Fruit fly (Drosophila melanogaster) whole organism, embryonic: Measurements from ENCODE around the gene NFAT.

Source experiments
- Adf1 ChIP-seq: fragments of 200-800 bp; sonication (Bioruptor generic); IDR thresholded peaks from 2 replicates; pipeline ENCODE4 v1.3.6; 2022; ENCODE audit warnings: missing biosample characterization, missing genetic modification characterization
- Antp ChIP-seq: fragments of 200-800 bp; sonication (Bioruptor generic); optimal IDR thresholded peaks from 3 replicates; lab custom pipeline; 2016; ENCODE audit warnings: missing biosample characterization, missing genetic modification characterization
- Blimp-1 ChIP-seq: fragments of 200-800 bp; sonication (Bioruptor generic); optimal IDR thresholded peaks from 3 replicates; lab custom pipeline; 2018; ENCODE audit warnings: missing biosample characterization, missing genetic modification characterization, mild to moderate bottlenecking, moderate library complexity, missing genetic modification reagents
- BtbVII ChIP-seq: fragments of 200-800 bp; sonication (Bioruptor generic); optimal IDR thresholded peaks from 3 replicates; lab custom pipeline; 2017; ENCODE audit warnings: missing biosample characterization, mild to moderate bottlenecking, missing genetic modification characterization
- CG11504 ChIP-seq: fragments of 200-800 bp; sonication (Bioruptor generic); optimal IDR thresholded peaks from 3 replicates; lab custom pipeline; 2019; ENCODE audit warnings: missing biosample characterization, mild to moderate bottlenecking, missing genetic modification characterization, moderate library complexity
- CG13123 ChIP-seq: fragments of 200-800 bp; sonication (Bioruptor generic); optimal IDR thresholded peaks from 2 replicates; lab custom pipeline; 2016; ENCODE audit warnings: missing biosample characterization, missing genetic modification characterization
- CG14441 ChIP-seq: fragments of 200-800 bp; sonication (Bioruptor generic); IDR thresholded peaks from 2 replicates; pipeline ENCODE4 v1.3.6; 2022; ENCODE audit warnings: missing biosample characterization, missing genetic modification characterization
- CG15011 ChIP-seq: fragments of 200-800 bp; sonication (Bioruptor generic); optimal IDR thresholded peaks from 3 replicates; lab custom pipeline; 2018; ENCODE audit warnings: missing biosample characterization, mild to moderate bottlenecking, missing genetic modification characterization
- CG17186 ChIP-seq: fragments of 200-800 bp; sonication (Bioruptor generic); optimal IDR thresholded peaks from 3 replicates; lab custom pipeline; 2017; ENCODE audit warnings: missing biosample characterization, missing genetic modification reagents, missing genetic modification characterization
- CG17361 ChIP-seq: fragments of 200-800 bp; sonication (Bioruptor generic); IDR thresholded peaks from 3 replicates; pipeline ENCODE4 v1.3.6; 2022; ENCODE audit warnings: missing biosample characterization, missing genetic modification characterization
- CG1792 ChIP-seq: fragments of 200-800 bp; sonication (Bioruptor generic); optimal IDR thresholded peaks from 2 replicates; lab custom pipeline; 2016; ENCODE audit warnings: missing biosample characterization, missing genetic modification characterization
- CG18599 ChIP-seq: fragments of 200-800 bp; sonication (Bioruptor generic); optimal IDR thresholded peaks from 3 replicates; lab custom pipeline; 2017; ENCODE audit warnings: missing biosample characterization, missing genetic modification characterization, mild to moderate bottlenecking, moderate library complexity, missing genetic modification reagents
- CG2129 ChIP-seq: fragments of 200-800 bp; sonication (Bioruptor generic); IDR thresholded peaks from 2 replicates; pipeline ENCODE4 v1.3.6; 2022; ENCODE audit warnings: missing biosample characterization, missing genetic modification characterization; ENCODE audit not compliant: partially characterized antibody
- CG33213 ChIP-seq: fragments of 200-800 bp; sonication (Bioruptor generic); optimal IDR thresholded peaks from 3 replicates; lab custom pipeline; 2016; ENCODE audit warnings: missing biosample characterization, missing genetic modification characterization
- CG34224 ChIP-seq: fragments of 200-800 bp; sonication (Bioruptor generic); IDR thresholded peaks from 3 replicates; pipeline ENCODE4 v1.3.6; 2022; ENCODE audit warnings: missing biosample characterization, missing genetic modification characterization; ENCODE audit not compliant: partially characterized antibody
- CG43689 ChIP-seq: fragments of 200-800 bp; sonication (Bioruptor generic); IDR thresholded peaks from 2 replicates; pipeline ENCODE4 v1.3.6; 2022; ENCODE audit warnings: missing biosample characterization, missing genetic modification characterization
- CG4404 ChIP-seq: fragments of 200-800 bp; sonication (Bioruptor generic); IDR thresholded peaks from 2 replicates; pipeline ENCODE4 v1.3.6; 2022; ENCODE audit warnings: missing biosample characterization, missing genetic modification characterization
- CG4854 ChIP-seq: fragments of 200-800 bp; sonication (Bioruptor generic); optimal IDR thresholded peaks from 2 replicates; lab custom pipeline; 2016; ENCODE audit warnings: missing biosample characterization, missing genetic modification characterization, inconsistent platforms
- CG5953 ChIP-seq: fragments of 200-800 bp; sonication (Bioruptor generic); IDR thresholded peaks from 2 replicates; pipeline ENCODE4 v1.3.6; 2022; ENCODE audit warnings: missing biosample characterization, missing genetic modification characterization
- CG6272 ChIP-seq: fragments of 200-800 bp; sonication (Bioruptor generic); IDR thresholded peaks from 2 replicates; pipeline ENCODE4 v1.3.6; 2022; ENCODE audit warnings: missing biosample characterization, missing genetic modification characterization
- CG6654 ChIP-seq: fragments of 200-800 bp; sonication (Bioruptor generic); optimal IDR thresholded peaks from 2 replicates; lab custom pipeline; 2017; ENCODE audit warnings: missing biosample characterization, mild to moderate bottlenecking, missing genetic modification characterization
- CG8388 ChIP-seq: fragments of 200-800 bp; sonication (Bioruptor generic); optimal IDR thresholded peaks from 2 replicates; lab custom pipeline; 2019; ENCODE audit warnings: missing biosample characterization, mild to moderate bottlenecking, missing genetic modification characterization, moderate library complexity
- CG9727 ChIP-seq: fragments of 200-800 bp; sonication (Bioruptor generic); optimal IDR thresholded peaks from 3 replicates; lab custom pipeline; 2017; ENCODE audit warnings: missing biosample characterization, mild to moderate bottlenecking, missing genetic modification characterization
- Deaf1 ChIP-seq: fragments of 200-800 bp; optimal IDR thresholded peaks from 3 replicates; lab custom pipeline; 2019; ENCODE audit warnings: missing biosample characterization, mild to moderate bottlenecking, missing genetic modification characterization, moderate library complexity
- Eip74EF ChIP-seq, 2 experiments: fragments of 200-800 bp in 1 of 2; fragments of >200 bp in 1 of 2; sonication (Bioruptor generic) in 1 of 2; optimal IDR thresholded peaks; 2 replicates each; lab custom pipeline; 2017 to 2019; ENCODE audit warnings: missing biosample characterization in 2 of 2, missing genetic modification characterization in 2 of 2, mild to moderate bottlenecking in 1 of 2, moderate library complexity in 1 of 2
- HmgZ ChIP-seq: fragments of 200-800 bp; sonication (Bioruptor generic); optimal IDR thresholded peaks from 2 replicates; lab custom pipeline; 2018; ENCODE audit warnings: missing biosample characterization, mild to moderate bottlenecking, missing genetic modification characterization
- Hsf ChIP-seq: fragments of 200-800 bp; sonication (Bioruptor generic); optimal IDR thresholded peaks from 3 replicates; lab custom pipeline; 2016; ENCODE audit warnings: missing biosample characterization, missing genetic modification characterization
- MBD-R2 ChIP-seq: fragments of 200-800 bp; sonication (Bioruptor generic); IDR thresholded peaks from 2 replicates; pipeline ENCODE4 v1.3.6; 2022; ENCODE audit warnings: missing biosample characterization, missing genetic modification characterization
- Mes4 ChIP-seq: fragments of 200-800 bp; sonication (Bioruptor generic); optimal IDR thresholded peaks from 2 replicates; lab custom pipeline; 2016; ENCODE audit warnings: missing biosample characterization, missing genetic modification characterization
- NFAT ChIP-seq: fragments of 200-800 bp; sonication (Bioruptor generic); IDR thresholded peaks from 2 replicates; pipeline ENCODE4 v1.3.6; 2022; ENCODE audit warnings: missing biosample characterization, missing genetic modification characterization
- NK7.1 ChIP-seq: fragments of 200-800 bp; sonication (Bioruptor generic); optimal IDR thresholded peaks from 3 replicates; lab custom pipeline; 2016; ENCODE audit warnings: missing biosample characterization, missing genetic modification characterization
- TFAM ChIP-seq: fragments of 200-800 bp; sonication (Bioruptor generic); optimal IDR thresholded peaks from 2 replicates; lab custom pipeline; 2017; ENCODE audit warnings: missing biosample characterization, missing genetic modification characterization, inconsistent platforms
- YL-1 ChIP-seq: fragments of 200-800 bp; sonication (Bioruptor generic); optimal IDR thresholded peaks from 3 replicates; lab custom pipeline; 2017; ENCODE audit warnings: missing biosample characterization, mild to moderate bottlenecking, missing genetic modification characterization
- ato ChIP-seq: fragments of 200-800 bp; sonication (Bioruptor generic); IDR thresholded peaks from 2 replicates; pipeline ENCODE4 v1.3.6; 2022; ENCODE audit warnings: missing biosample characterization, missing genetic modification characterization; ENCODE audit not compliant: partially characterized antibody
- bab2 ChIP-seq: fragments of 200-800 bp; sonication (Bioruptor generic); optimal IDR thresholded peaks from 2 replicates; lab custom pipeline; 2016; ENCODE audit warnings: missing biosample characterization, missing genetic modification characterization
- dati ChIP-seq: fragments of 200-800 bp; sonication (Bioruptor generic); IDR thresholded peaks from 2 replicates; pipeline ENCODE4 v1.3.6; 2022; ENCODE audit warnings: missing biosample characterization, missing genetic modification characterization
- exex ChIP-seq: fragments of 200-800 bp; sonication (Bioruptor generic); optimal IDR thresholded peaks from 4 replicates; lab custom pipeline; 2018; ENCODE audit warnings: missing biosample characterization, mild to moderate bottlenecking, missing genetic modification characterization, moderate library complexity
- fd102C ChIP-seq: fragments of 200-800 bp; sonication (Bioruptor generic); optimal IDR thresholded peaks from 2 replicates; lab custom pipeline; 2018; ENCODE audit warnings: missing biosample characterization, mild to moderate bottlenecking, missing genetic modification characterization, moderate library complexity
- gsb-n ChIP-seq: fragments of 200-800 bp; sonication (Bioruptor generic); optimal IDR thresholded peaks from 3 replicates; lab custom pipeline; 2018; ENCODE audit warnings: missing biosample characterization, mild to moderate bottlenecking, missing genetic modification characterization
- gt ChIP-seq: fragments of 200-800 bp; sonication (Bioruptor generic); IDR thresholded peaks from 2 replicates; pipeline ENCODE4 v1.3.6; 2022; ENCODE audit warnings: missing biosample characterization, missing genetic modification characterization
- insv ChIP-seq, 2 experiments: fragments of 200-800 bp; sonication (Bioruptor generic); optimal IDR thresholded peaks; 3 replicates each; lab custom pipeline; 2016 to 2018; ENCODE audit warnings: missing biosample characterization in 2 of 2, missing genetic modification characterization in 2 of 2
- klu ChIP-seq: fragments of 200-800 bp; sonication (Bioruptor generic); IDR thresholded peaks from 2 replicates; pipeline ENCODE4 v1.3.6; 2022; ENCODE audit warnings: missing biosample characterization, missing genetic modification characterization
- maf-S ChIP-seq: fragments of 200-800 bp; sonication (Bioruptor generic); optimal IDR thresholded peaks from 2 replicates; lab custom pipeline; 2016; ENCODE audit warnings: missing biosample characterization, missing genetic modification characterization
- nom ChIP-seq: fragments of 200-800 bp; sonication (Bioruptor generic); optimal IDR thresholded peaks from 2 replicates; lab custom pipeline; 2017; ENCODE audit warnings: missing biosample characterization, missing genetic modification characterization, mild to moderate bottlenecking, moderate library complexity, missing genetic modification reagents
- row ChIP-seq: fragments of 200-800 bp; sonication (Bioruptor generic); IDR thresholded peaks from 3 replicates; pipeline ENCODE4 v1.3.6; 2022; ENCODE audit warnings: missing biosample characterization, missing genetic modification characterization
- slou ChIP-seq: fragments of 200-800 bp; sonication (Bioruptor generic); optimal IDR thresholded peaks from 3 replicates; lab custom pipeline; 2016; ENCODE audit warnings: missing biosample characterization, missing genetic modification characterization
- sr ChIP-seq: fragments of 200-800 bp; sonication (Bioruptor generic); IDR thresholded peaks from 3 replicates; pipeline ENCODE4 v1.3.6; 2022; ENCODE audit warnings: missing biosample characterization, missing genetic modification characterization
- tgo ChIP-seq: fragments of 200-800 bp; sonication (Bioruptor generic); IDR thresholded peaks from 3 replicates; pipeline ENCODE4 v1.3.6; 2022; ENCODE audit warnings: missing biosample characterization, missing genetic modification characterization
- yki ChIP-seq: fragments of >200 bp; optimal IDR thresholded peaks from 3 replicates; lab custom pipeline; 2018

The NFAT gene

dm6 chrX:13634254-13634999, 9.9 kb downstream of the NFAT start (continued):
- TF ChIP-seq Blimp-1 (GFP tag; lab: Kevin White, UChicago) (no peak), CG33213 (GFP tag; lab: Kevin White, UChicago) (peak; percentile 35), ato (GFP tag; lab: Robert Waterston, UW) (no peak), row (peak; percentile 78), CG8388 (GFP tag; lab: Kevin White, UChicago) (no peak), CG4404 (GFP tag; lab: Robert Waterston, UW) (no peak), dati (GFP tag; lab: Robert Waterston, UW) (no peak), insv (GFP tag; optimal IDR thresholded peaks at IDR 0.05; lab: Kevin White, UChicago) (peak in 1 of 2 experiments; percentile 49), gsb-n (tag; lab: Kevin White, UChicago) (no peak), fd102C (GFP tag; lab: Kevin White, UChicago) (no peak), CG9727 (GFP tag; lab: Kevin White, UChicago) (peak; percentile 49), sr (0 out of 3 replicates have a peak, but pooled peaks have one; percentile 18), maf-S (peak; percentile 17), CG15011 (GFP tag; lab: Kevin White, UChicago) (peak; percentile 28), HmgZ (tag; lab: Kevin White, UChicago) (peak; percentile 38), nom (GFP tag; lab: Kevin White, UChicago) (no peak), CG4854 (no peak), gt (GFP tag; lab: Robert Waterston, UW) (no peak), CG5953 (no peak), exex (tag; lab: Kevin White, UChicago) (peak; percentile 31), CG6272 (GFP tag; lab: Robert Waterston, UW) (no peak), CG13123 (GFP tag; lab: Kevin White, UChicago) (no peak), YL-1 (GFP tag; lab: Kevin White, UChicago) (peak; percentile 39), yki (lab: Kevin White, UChicago) (no peak), CG14441 (GFP tag; lab: Robert Waterston, UW) (no peak), CG43689 (GFP tag; lab: Robert Waterston, UW) (0 out of 2 replicates have a peak, but pooled peaks have one; percentile 26), CG34224 (GFP tag; lab: Robert Waterston, UW) (no peak), BtbVII (GFP tag; lab: Kevin White, UChicago) (peak; percentile 57), CG1792 (GFP tag; lab: Kevin White, UChicago) (peak; percentile 30), klu (GFP tag; lab: Robert Waterston, UW) (peak; percentile 57; the same call in 1 of the 2 replicates), Hsf (GFP tag; lab: Kevin White, UChicago) (peak; percentile 38), TFAM (no peak), CG18599 (GFP tag; lab: Kevin White, UChicago) (peak; percentile 70), slou (GFP tag; lab: Kevin White, UChicago) (peak; percentile 3), NFAT (GFP tag; lab: Robert Waterston, UW) (peak; percentile 75), CG11504 (tag; lab: Kevin White, UChicago) (peak; percentile 33), tgo (no peak), Deaf1 (tag; lab: Kevin White, UChicago) (no peak), CG6654 (GFP tag; lab: Kevin White, UChicago) (no peak), Mes4 (GFP tag; lab: Kevin White, UChicago) (peak; percentile 2), Adf1 (no peak), CG17361 (GFP tag; lab: Robert Waterston, UW) (0 out of 3 replicates have a peak, but pooled peaks have one; percentile 20), CG17186 (GFP tag; lab: Kevin White, UChicago) (no peak), Eip74EF (GFP tag; optimal IDR thresholded peaks at IDR 0.05; lab: Kevin White, UChicago) (peak in 1 of 2 experiments; percentile 20), bab2 (GFP tag; lab: Kevin White, UChicago) (peak; percentile 62), CG2129 (GFP tag; lab: Robert Waterston, UW) (no peak), NK7.1 (no peak), Antp (GFP tag; lab: Kevin White, UChicago) (peak; percentile 25), MBD-R2 (GFP tag; lab: Robert Waterston, UW) (no peak; the same call in 1 of the 2 replicates)
